Worm (Caenorhabditis elegans) whole organism, young adult: ENCODE measurements around the gene M163.11.

Experiments used
- B0019.2 ChIP-seq: fragments of 200-800 bp; sonication (Bioruptor generic); conservative IDR thresholded peaks from 2 replicates; pipeline ENCODE4 v1.3.6; 2022; ENCODE audit warnings: missing genetic modification reagents, missing genetic modification characterization, missing compliant biosample characterization
- B0261.1 ChIP-seq: sonication (generic microtip); optimal IDR thresholded peaks from 2 replicates; lab custom pipeline; 2016; ENCODE audit warnings: mild to moderate bottlenecking, missing genetic modification characterization, moderate library complexity, missing compliant biosample characterization
- C17E4.6 ChIP-seq: fragments of 200-800 bp; sonication (Bioruptor generic); IDR thresholded peaks from 2 replicates; pipeline ENCODE4 v1.3.6; 2022; ENCODE audit warnings: missing genetic modification reagents, missing genetic modification characterization, missing compliant biosample characterization
- F10E7.11 ChIP-seq: sonication (generic microtip); optimal IDR thresholded peaks from 2 replicates; lab custom pipeline; 2017; ENCODE audit warnings: mild to moderate bottlenecking, missing genetic modification characterization, moderate library complexity, missing compliant biosample characterization
- F33H1.4 ChIP-seq: fragments of 200-800 bp; sonication (Bioruptor generic); IDR thresholded peaks from 2 replicates; pipeline ENCODE4 v1.3.6; 2022; ENCODE audit warnings: missing genetic modification reagents, missing genetic modification characterization, missing compliant biosample characterization
- F49E8.2 ChIP-seq: sonication (generic microtip); optimal IDR thresholded peaks from 3 replicates; lab custom pipeline; 2017; ENCODE audit warnings: missing genetic modification characterization, mild to moderate bottlenecking, missing compliant biosample characterization, antibody characterized with exemption, moderate library complexity; ENCODE audit not compliant: insufficient read depth
- K11D2.4 ChIP-seq: fragments of 200-800 bp; sonication (Bioruptor generic); IDR thresholded peaks from 2 replicates; pipeline ENCODE4 v1.3.6; 2022; ENCODE audit warnings: missing genetic modification reagents, missing genetic modification characterization, missing compliant biosample characterization
- T26A5.8 ChIP-seq: sonication (generic microtip); optimal IDR thresholded peaks from 2 replicates; lab custom pipeline; 2016; ENCODE audit warnings: missing genetic modification characterization, missing compliant biosample characterization
- Y56A3A.18 ChIP-seq: fragments of 200-800 bp; sonication (Bioruptor generic); IDR thresholded peaks from 2 replicates; pipeline ENCODE4 v1.3.6; 2022; ENCODE audit warnings: missing genetic modification reagents, missing genetic modification characterization, missing compliant biosample characterization
- Y79H2A.3 ChIP-seq: fragments of 200-800 bp; sonication (Bioruptor generic); conservative IDR thresholded peaks from 2 replicates; pipeline ENCODE4 v1.3.6; 2022; ENCODE audit warnings: missing genetic modification reagents, missing genetic modification characterization, missing compliant biosample characterization
- ZK185.1 ChIP-seq: sonication (generic microtip); optimal IDR thresholded peaks from 2 replicates; lab custom pipeline; 2016; ENCODE audit warnings: mild to moderate bottlenecking, missing genetic modification characterization, missing compliant biosample characterization; ENCODE audit not compliant: poor library complexity, severe bottlenecking
- atf-7 ChIP-seq: sonication (generic microtip); optimal IDR thresholded peaks from 2 replicates; lab custom pipeline; 2017; ENCODE audit warnings: mild to moderate bottlenecking, missing genetic modification characterization, missing compliant biosample characterization
- attf-6 ChIP-seq: fragments of 200-800 bp; sonication (Bioruptor generic); IDR thresholded peaks from 2 replicates; pipeline ENCODE4 v1.3.6; 2022; ENCODE audit warnings: missing genetic modification reagents, missing genetic modification characterization, missing compliant biosample characterization
- ccch-3 ChIP-seq: fragments of 200-800 bp; sonication (Bioruptor generic); optimal IDR thresholded peaks from 2 replicates; lab custom pipeline; 2018; ENCODE audit warnings: mild to moderate bottlenecking, missing genetic modification characterization, missing compliant biosample characterization
- cebp-1 ChIP-seq, 2 experiments: fragments of 200-800 bp in 1 of 2; sonication (Bioruptor generic) in 1 of 2; sonication (generic microtip) in 1 of 2; IDR thresholded peaks in 1 of 2; optimal IDR thresholded peaks in 1 of 2; 2 replicates each; pipeline versions ENCODE4 v1.3.6 to Lab custom; 2017 to 2022; ENCODE audit warnings: missing compliant biosample characterization in 2 of 2, missing genetic modification characterization in 2 of 2, mild to moderate bottlenecking in 1 of 2, missing genetic modification reagents in 1 of 2, moderate library complexity in 1 of 2
- ceh-27 ChIP-seq: fragments of 200-800 bp; sonication (Bioruptor generic); optimal IDR thresholded peaks from 2 replicates; lab custom pipeline; 2018; ENCODE audit warnings: mild to moderate bottlenecking, missing genetic modification characterization, moderate library complexity, missing compliant biosample characterization
- ceh-58 ChIP-seq: fragments of 200-800 bp; sonication (Bioruptor generic); IDR thresholded peaks from 2 replicates; pipeline ENCODE4 v1.3.6; 2022; ENCODE audit warnings: missing genetic modification characterization, missing compliant biosample characterization
- die-1 ChIP-seq: sonication (generic microtip); optimal IDR thresholded peaks from 2 replicates; lab custom pipeline; 2016; ENCODE audit warnings: missing genotype, mild to moderate bottlenecking, missing genetic modification characterization, missing compliant biosample characterization
- dpff-1 ChIP-seq: sonication (generic microtip); optimal IDR thresholded peaks from 2 replicates; lab custom pipeline; 2017; ENCODE audit warnings: mild to moderate bottlenecking, missing genetic modification characterization, missing compliant biosample characterization
- egl-18 ChIP-seq: fragments of 200-800 bp; sonication (Bioruptor generic); IDR thresholded peaks from 2 replicates; pipeline ENCODE4 v1.3.6; 2022; ENCODE audit warnings: missing genetic modification reagents, missing genetic modification characterization, missing compliant biosample characterization
- egrh-3 ChIP-seq: fragments of 200-800 bp; sonication (Bioruptor generic); IDR thresholded peaks from 2 replicates; pipeline ENCODE4 v1.3.6; 2022; ENCODE audit warnings: missing genetic modification reagents, missing genetic modification characterization, missing compliant biosample characterization
- fkh-3 ChIP-seq: sonication (generic microtip); optimal IDR thresholded peaks from 2 replicates; lab custom pipeline; 2016; ENCODE audit warnings: mild to moderate bottlenecking, missing genetic modification characterization, missing compliant biosample characterization
- hrde-1 ChIP-seq: sonication (generic microtip); optimal IDR thresholded peaks from 2 replicates; lab custom pipeline; 2016; ENCODE audit warnings: missing genetic modification characterization, mild to moderate bottlenecking, missing compliant biosample characterization, moderate library complexity, missing genotype, missing genetic modification reagents, borderline replicate concordance
- lin-40 ChIP-seq: sonication (generic microtip); optimal IDR thresholded peaks from 2 replicates; lab custom pipeline; 2016; ENCODE audit warnings: missing genetic modification characterization, mild to moderate bottlenecking, missing compliant biosample characterization, missing genotype, missing genetic modification reagents
- madf-8 ChIP-seq: fragments of 200-800 bp; sonication (Bioruptor generic); conservative IDR thresholded peaks from 2 replicates; pipeline ENCODE4 v1.3.6; 2022; ENCODE audit warnings: missing genetic modification reagents, missing genetic modification characterization, missing compliant biosample characterization
- mes-4 ChIP-seq: sonication (generic microtip); optimal IDR thresholded peaks from 2 replicates; lab custom pipeline; 2016; ENCODE audit warnings: missing genotype, missing genetic modification characterization, missing compliant biosample characterization
- nfya-1 ChIP-seq: sonication (generic microtip); optimal IDR thresholded peaks from 2 replicates; lab custom pipeline; 2017; ENCODE audit warnings: antibody characterized with exemption, missing compliant biosample characterization, missing genetic modification characterization, borderline replicate concordance; ENCODE audit not compliant: insufficient read depth
- nhr-27 ChIP-seq: fragments of 200-800 bp; sonication (Bioruptor generic); optimal IDR thresholded peaks from 2 replicates; lab custom pipeline; 2018; ENCODE audit warnings: mild to moderate bottlenecking, missing genetic modification characterization, moderate library complexity, missing compliant biosample characterization
- nhr-80 ChIP-seq: sonication (generic microtip); optimal IDR thresholded peaks from 2 replicates; lab custom pipeline; 2016; ENCODE audit warnings: missing genetic modification characterization, missing compliant biosample characterization
- nhr-90 ChIP-seq: sonication (generic microtip); optimal IDR thresholded peaks from 2 replicates; lab custom pipeline; 2016; ENCODE audit warnings: missing genotype, mild to moderate bottlenecking, missing genetic modification characterization, missing compliant biosample characterization
- rcor-1 ChIP-seq: fragments of 200-800 bp; sonication (Bioruptor generic); IDR thresholded peaks from 2 replicates; pipeline ENCODE4 v1.3.6; 2022; ENCODE audit warnings: missing genetic modification reagents, missing genetic modification characterization, missing compliant biosample characterization
- somi-1 ChIP-seq: fragments of 200-800 bp; sonication (Bioruptor generic); optimal IDR thresholded peaks from 2 replicates; lab custom pipeline; 2018; ENCODE audit warnings: mild to moderate bottlenecking, missing genetic modification characterization, missing compliant biosample characterization
- tbp1 ChIP-seq: fragments of 200-800 bp; sonication (Bioruptor generic); optimal IDR thresholded peaks from 2 replicates; lab custom pipeline; 2018; ENCODE audit warnings: mild to moderate bottlenecking, missing genetic modification characterization, missing compliant biosample characterization
- zfh-2 ChIP-seq: fragments of 200-800 bp; sonication (Bioruptor generic); conservative IDR thresholded peaks from 2 replicates; pipeline ENCODE4 v1.3.6; 2022; ENCODE audit warnings: missing genetic modification reagents, missing genetic modification characterization, missing compliant biosample characterization
- ztf-25 ChIP-seq: fragments of 200-800 bp; sonication (Bioruptor generic); IDR thresholded peaks from 2 replicates; pipeline ENCODE4 v1.3.6; 2022; ENCODE audit warnings: missing genetic modification reagents, missing genetic modification characterization, missing compliant biosample characterization
- ztf-26 ChIP-seq: sonication (generic microtip); optimal IDR thresholded peaks from 2 replicates; lab custom pipeline; 2017; ENCODE audit warnings: missing genetic modification characterization, missing compliant biosample characterization
- ztf-6 ChIP-seq: fragments of 200-800 bp; sonication (Bioruptor generic); IDR thresholded peaks from 2 replicates; pipeline ENCODE4 v1.3.6; 2022; ENCODE audit warnings: missing genetic modification reagents, missing genetic modification characterization, missing compliant biosample characterization

M163.11 gene

ce11 chrX:14505578-14506353, 26.6 kb downstream of the M163.11 start (continued):
- TF ChIP-seq B0261.1 (tag; lab: Kevin White, UChicago) (no peak), Y79H2A.3 (GFP tag; lab: Robert Waterston, UW) (no peak)

- no peak for TF ChIP-seq tbp1 (GFP tag; lab: Kevin White, UChicago)
- TF ChIP-seq fkh-3 (tag; lab: Kevin White, UChicago) = no peak
- TF ChIP-seq B0019.2 = no peak
- no peak for TF ChIP-seq nfya-1 (tag; lab: Kevin White, UChicago)
- TF ChIP-seq nhr-27 (tag; lab: Kevin White, UChicago) = no peak
- no peak for TF ChIP-seq F10E7.11
- no peak for TF ChIP-seq die-1 (tag; lab: Kevin White, UChicago)
- TF ChIP-seq egrh-3 = no peak
- TF ChIP-seq C17E4.6 (GFP tag; lab: Robert Waterston, UW) = no peak
- no peak for TF ChIP-seq ZK185.1 (tag; lab: Kevin White, UChicago)
- no peak for TF ChIP-seq atf-7
- TF ChIP-seq K11D2.4 = 0 out of 2 replicates have a peak, but pooled peaks have one; percentile 27
- TF ChIP-seq dpff-1 = no peak
- no peak for TF ChIP-seq F49E8.2 (tag; lab: Kevin White, UChicago)
- TF ChIP-seq ceh-27 (GFP tag; lab: Kevin White, UChicago) = peak; percentile 29
- TF ChIP-seq hrde-1 (tag; lab: Kevin White, UChicago) = no peak
- no peak for TF ChIP-seq egl-18 (GFP tag; lab: Robert Waterston, UW)
- no peak for TF ChIP-seq madf-8 (GFP tag; lab: Robert Waterston, UW)
- TF ChIP-seq somi-1 (GFP tag; lab: Kevin White, UChicago) = peak; percentile 41
- TF ChIP-seq nhr-80 (tag; lab: Kevin White, UChicago) = no peak
- TF ChIP-seq nhr-90 (tag; lab: Kevin White, UChicago) = no peak
- TF ChIP-seq ztf-6 (GFP tag; lab: Robert Waterston, UW) = no peak
- peak; percentile 44 for TF ChIP-seq lin-40
- peak; percentile 60 for TF ChIP-seq ztf-26 (tag; lab: Kevin White, UChicago)
- no peak for TF ChIP-seq ceh-58 (GFP tag; lab: Robert Waterston, UW)
- TF ChIP-seq Y56A3A.18 (GFP tag; lab: Robert Waterston, UW) = no peak
- no peak for TF ChIP-seq attf-6 (GFP tag; lab: Robert Waterston, UW)
- no peak for TF ChIP-seq ztf-25 (GFP tag; lab: Robert Waterston, UW)
- TF ChIP-seq F33H1.4 (GFP tag; lab: Robert Waterston, UW) = no peak
Observed at ce11 chrX:14507992-14508391, 28.8 kb downstream of the M163.11 start.

- TF ChIP-seq ccch-3 (GFP tag; lab: Kevin White, UChicago) = no peak
- TF ChIP-seq nhr-80 (tag; lab: Kevin White, UChicago) = peak; percentile 15
- TF ChIP-seq B0019.2 = no peak
- TF ChIP-seq cebp-1 (GFP tag; IDR thresholded peaks at IDR 0.05; lab: Robert Waterston, UW) = no peak
- peak; percentile 45 for TF ChIP-seq cebp-1 (tag; optimal IDR thresholded peaks at IDR 0.05; lab: Kevin White, UChicago)
- no peak for TF ChIP-seq mes-4 (tag; lab: Kevin White, UChicago)
- TF ChIP-seq T26A5.8 (tag; lab: Kevin White, UChicago) = no peak
- 0 out of 2 replicates have a peak, but pooled peaks have one; percentile 18 for TF ChIP-seq zfh-2 (GFP tag; lab: Robert Waterston, UW)
- TF ChIP-seq somi-1 (GFP tag; lab: Kevin White, UChicago) = peak; percentile 39
- peak; percentile 20 for TF ChIP-seq lin-40
- no peak for TF ChIP-seq rcor-1 (GFP tag; lab: Robert Waterston, UW)
- TF ChIP-seq die-1 (tag; lab: Kevin White, UChicago) = no peak
Observed at ce11 chrX:14508823-14509259, 29.7 kb downstream of the M163.11 start.
